Fruit fly (Drosophila melanogaster) whole organism, pupa: ENCODE measurements around the gene Fam92.
A peak's percentile ranks its signal among the peaks of the same experiment; 100 is the strongest.

Experiments used
- CG10348 ChIP-seq: fragments of 200-800 bp; sonication (Bioruptor generic); IDR thresholded peaks from 2 replicates; pipeline ENCODE4 v1.3.6; 2022; ENCODE audit warnings: missing biosample characterization, missing genetic modification characterization
- CG12605 ChIP-seq: fragments of 200-800 bp; sonication (Bioruptor generic); IDR thresholded peaks from 2 replicates; pipeline ENCODE4 v1.3.6; 2022; ENCODE audit warnings: missing biosample characterization, missing genetic modification characterization
- CG13204 ChIP-seq: fragments of 200-800 bp; sonication (Bioruptor generic); optimal IDR thresholded peaks from 2 replicates; lab custom pipeline; 2018; ENCODE audit warnings: missing biosample characterization, mild to moderate bottlenecking, missing genetic modification characterization, moderate library complexity
- CG14655 ChIP-seq: fragments of 200-800 bp; sonication (Bioruptor generic); optimal IDR thresholded peaks from 3 replicates; lab custom pipeline; 2017; ENCODE audit warnings: mild to moderate bottlenecking, missing biosample characterization, missing genetic modification reagents, missing genetic modification characterization
- CG15710 ChIP-seq: fragments of 200-800 bp; sonication (Bioruptor generic); optimal IDR thresholded peaks from 2 replicates; lab custom pipeline; 2018; ENCODE audit warnings: missing biosample characterization, mild to moderate bottlenecking, missing genetic modification characterization, moderate library complexity
- CG17806 ChIP-seq: fragments of 200-800 bp; sonication (Bioruptor generic); optimal IDR thresholded peaks from 2 replicates; lab custom pipeline; 2018; ENCODE audit warnings: missing biosample characterization, mild to moderate bottlenecking, missing genetic modification characterization, moderate library complexity
- CG32121 ChIP-seq: fragments of 200-800 bp; sonication (Bioruptor generic); IDR thresholded peaks from 2 replicates; pipeline ENCODE4 v1.3.6; 2022; ENCODE audit warnings: missing biosample characterization, missing genetic modification characterization
- CG34367 ChIP-seq: fragments of 200-800 bp; sonication (Bioruptor generic); optimal IDR thresholded peaks from 2 replicates; lab custom pipeline; 2018; ENCODE audit warnings: missing biosample characterization, mild to moderate bottlenecking, missing genetic modification characterization
- CG4496 ChIP-seq: fragments of 200-800 bp; sonication (Bioruptor generic); IDR thresholded peaks from 3 replicates; pipeline ENCODE4 v1.3.6; 2022; ENCODE audit warnings: missing biosample characterization, missing genetic modification characterization
- CG8159 ChIP-seq: fragments of 200-800 bp; sonication (Bioruptor generic); optimal IDR thresholded peaks from 3 replicates; lab custom pipeline; 2018; ENCODE audit warnings: missing biosample characterization, mild to moderate bottlenecking, missing genetic modification characterization, moderate library complexity
- CG8301 ChIP-seq: fragments of 200-800 bp; sonication (Bioruptor generic); optimal IDR thresholded peaks from 2 replicates; lab custom pipeline; 2018; ENCODE audit warnings: missing biosample characterization, mild to moderate bottlenecking, missing genetic modification characterization
- CG9948 ChIP-seq: fragments of 200-800 bp; sonication (Bioruptor generic); optimal IDR thresholded peaks from 2 replicates; lab custom pipeline; 2018; ENCODE audit warnings: missing biosample characterization, mild to moderate bottlenecking, missing genetic modification characterization, moderate library complexity
- D1 ChIP-seq: fragments of 200-800 bp; sonication (Bioruptor generic); optimal IDR thresholded peaks from 2 replicates; lab custom pipeline; 2018; ENCODE audit warnings: missing biosample characterization, mild to moderate bottlenecking, missing genetic modification characterization, moderate library complexity
- EcR ChIP-seq: fragments of 200-800 bp; sonication (Bioruptor generic); optimal IDR thresholded peaks from 3 replicates; lab custom pipeline; 2019; ENCODE audit warnings: missing biosample characterization, missing genetic modification characterization, mild to moderate bottlenecking, moderate library complexity, missing genetic modification reagents
- Ets98B ChIP-seq: fragments of 200-800 bp; sonication (Bioruptor generic); IDR thresholded peaks from 2 replicates; pipeline ENCODE4 v1.3.6; 2022; ENCODE audit warnings: missing biosample characterization, missing genetic modification characterization
- Pif1A ChIP-seq: fragments of 200-800 bp; sonication (Bioruptor generic); optimal IDR thresholded peaks from 3 replicates; lab custom pipeline; 2016; ENCODE audit warnings: missing biosample characterization, missing genetic modification characterization
- Pif1B ChIP-seq: fragments of 200-800 bp; sonication (Bioruptor generic); optimal IDR thresholded peaks from 3 replicates; lab custom pipeline; 2016; ENCODE audit warnings: missing biosample characterization, missing genetic modification characterization
- Snoo ChIP-seq: fragments of 200-800 bp; sonication (Bioruptor generic); optimal IDR thresholded peaks from 3 replicates; lab custom pipeline; 2017; ENCODE audit warnings: missing biosample characterization, mild to moderate bottlenecking, missing genetic modification characterization, inconsistent platforms
- fd96Ca ChIP-seq: fragments of 200-800 bp; sonication (Bioruptor generic); IDR thresholded peaks from 3 replicates; pipeline ENCODE4 v1.3.6; 2022; ENCODE audit warnings: missing biosample characterization, missing genetic modification characterization
- gl ChIP-seq: fragments of 200-800 bp; sonication (Bioruptor generic); optimal IDR thresholded peaks from 2 replicates; lab custom pipeline; 2018; ENCODE audit warnings: missing biosample characterization, mild to moderate bottlenecking, missing genetic modification characterization
- rn ChIP-seq: fragments of 200-800 bp; sonication (Bioruptor generic); IDR thresholded peaks from 2 replicates; pipeline ENCODE4 v1.3.6; 2022; ENCODE audit warnings: missing biosample characterization, missing genetic modification characterization

Fam92 gene

dm6 chr2L:12421793-12422691 is 2.7 kb upstream of the Fam92 start:
- TF ChIP-seq CG32121 (GFP tag; lab: Robert Waterston, UW) (no peak), Pif1A (GFP tag; lab: Kevin White, UChicago) (no peak), fd96Ca (GFP tag; lab: Robert Waterston, UW) (no peak), CG34367 (no peak), EcR (GFP tag; lab: Kevin White, UChicago) (no peak), CG14655 (GFP tag; lab: Kevin White, UChicago) (peak; percentile 2), CG9948 (tag; lab: Kevin White, UChicago) (no peak), Ets98B (GFP tag; lab: Robert Waterston, UW) (peak; percentile 33; the same call in 1 of the 2 replicates), rn (GFP tag; lab: Robert Waterston, UW) (no peak)
- TF ChIP-seq, all 21 proteins: peak for 2

- peak; percentile 3 for TF ChIP-seq Pif1A (GFP tag; lab: Kevin White, UChicago)
- TF ChIP-seq CG4496 (GFP tag; lab: Robert Waterston, UW) = 0 out of 3 replicates have a peak, but pooled peaks have one; percentile 32
- no peak for TF ChIP-seq CG34367
Measured at dm6 chr2L:12423106-12423836, 1.4 kb upstream of the Fam92 start, which contains the start of gene vir-1. Gene vir-1 (minus strand): TSS chr2L:12423439.

dm6 chr2L:12427487-12428101 is 2.9 kb downstream of the Fam92 start, which contains the start of the genes CG5446 and Trm1:
Gene CG5446 (minus strand): TSS chr2L:12427709.
Gene Trm1 (plus strand): TSS chr2L:12428028.
- TF ChIP-seq rn (GFP tag; lab: Robert Waterston, UW) = no peak
- peak; percentile 75 for TF ChIP-seq CG8159 (tag; lab: Kevin White, UChicago)
- TF ChIP-seq CG4496 (GFP tag; lab: Robert Waterston, UW) = no peak
- TF ChIP-seq CG14655 (GFP tag; lab: Kevin White, UChicago) = no peak
- no peak for TF ChIP-seq CG13204 (GFP tag; lab: Kevin White, UChicago)
- TF ChIP-seq CG15710 (tag; lab: Kevin White, UChicago) = peak; percentile 66
- peak; percentile 55 for TF ChIP-seq Snoo
- peak; percentile 27 for TF ChIP-seq CG34367
- peak; percentile 36 for TF ChIP-seq CG8301 (tag; lab: Kevin White, UChicago)
- no peak for TF ChIP-seq CG12605 (GFP tag; lab: Robert Waterston, UW)
- TF ChIP-seq D1 (tag; lab: Kevin White, UChicago) = no peak
- TF ChIP-seq EcR (GFP tag; lab: Kevin White, UChicago) = no peak
- no peak for TF ChIP-seq fd96Ca (GFP tag; lab: Robert Waterston, UW)
- TF ChIP-seq CG10348 (GFP tag; lab: Robert Waterston, UW) = no peak
- TF ChIP-seq Pif1A (GFP tag; lab: Kevin White, UChicago) = peak; percentile 44
- TF ChIP-seq CG32121 (GFP tag; lab: Robert Waterston, UW) = peak; percentile 54; the same call in 1 of the 2 replicates
- peak; percentile 64 for TF ChIP-seq CG9948 (tag; lab: Kevin White, UChicago)
- TF ChIP-seq gl (tag; lab: Kevin White, UChicago) = no peak
- peak; percentile 58 for TF ChIP-seq Ets98B (GFP tag; lab: Robert Waterston, UW)
- peak; percentile 54 for TF ChIP-seq CG17806 (tag; lab: Kevin White, UChicago)
- peak; percentile 46 for TF ChIP-seq Pif1B (GFP tag; lab: Kevin White, UChicago)

dm6 chr2L:12430792-12431191 is 6.1 kb downstream of the Fam92 start, which contains the start of gene CG5435:
Gene CG5435 (minus strand): TSS chr2L:12430892.
- TF ChIP-seq Pif1A (GFP tag; lab: Kevin White, UChicago) (no peak), Snoo (no peak), Ets98B (GFP tag; lab: Robert Waterston, UW) (no peak), fd96Ca (GFP tag; lab: Robert Waterston, UW) (no peak), CG14655 (GFP tag; lab: Kevin White, UChicago) (no peak), CG9948 (tag; lab: Kevin White, UChicago) (no peak), CG8301 (tag; lab: Kevin White, UChicago) (no peak), CG17806 (tag; lab: Kevin White, UChicago) (no peak), Pif1B (GFP tag; lab: Kevin White, UChicago) (no peak), CG4496 (GFP tag; lab: Robert Waterston, UW) (no peak), CG12605 (GFP tag; lab: Robert Waterston, UW) (no peak), rn (GFP tag; lab: Robert Waterston, UW) (no peak), CG32121 (GFP tag; lab: Robert Waterston, UW) (no peak), CG13204 (GFP tag; lab: Kevin White, UChicago) (no peak), CG15710 (tag; lab: Kevin White, UChicago) (no peak), gl (tag; lab: Kevin White, UChicago) (no peak), CG10348 (GFP tag; lab: Robert Waterston, UW) (no peak)
